Fruit fly (Drosophila melanogaster): ENCODE data around the gene CG18178.

The CG18178 gene

dm6 chr3L:9695647-9696046 is 23.3 kb downstream of the CG18178 start (continued):
- no peak for TF ChIP-seq CG1621 (tag; optimal IDR thresholded peaks at IDR 0.05)
- no peak for TF ChIP-seq cyc (GFP tag; optimal IDR thresholded peaks at IDR 0.05)
- TF ChIP-seq CG4318 (GFP tag; optimal IDR thresholded peaks at IDR 0.05) = peak; percentile 30
- TF ChIP-seq CG31627 (GFP tag; optimal IDR thresholded peaks at IDR 0.05) = no peak
- TF ChIP-seq achi (GFP tag; optimal IDR thresholded peaks at IDR 0.05) = peak; percentile 48
- no peak for TF ChIP-seq CG9139 (GFP tag; optimal IDR thresholded peaks at IDR 0.05)
- TF ChIP-seq Smox (GFP tag; optimal IDR thresholded peaks at IDR 0.05) = peak; percentile 18
- peak; percentile 34 for TF ChIP-seq CG15336 (GFP tag; IDR thresholded peaks at IDR 0.05)
- TF ChIP-seq esn (GFP tag; optimal IDR thresholded peaks at IDR 0.05) = peak; percentile 59
- TF ChIP-seq fkh (GFP tag; optimal IDR thresholded peaks at IDR 0.05) = no peak
- no peak for TF ChIP-seq Ets21C (GFP tag; optimal IDR thresholded peaks at IDR 0.05)
- TF ChIP-seq Ets96B (tag; optimal IDR thresholded peaks at IDR 0.05) = peak; percentile 21
- TF ChIP-seq spab (GFP tag; optimal IDR thresholded peaks at IDR 0.05) = peak; percentile 20
- TF ChIP-seq eg (GFP tag; IDR thresholded peaks at IDR 0.05) = peak; percentile 28; the same call in 1 of the 3 replicates
- no peak for TF ChIP-seq vri (GFP tag; optimal IDR thresholded peaks at IDR 0.05)
- peak; percentile 45; the same call in 1 of the 3 replicates for TF ChIP-seq CG8119 (GFP tag; IDR thresholded peaks at IDR 0.05)
- TF ChIP-seq CG6792 (GFP tag; optimal IDR thresholded peaks at IDR 0.05) = no peak

- no peak for TF ChIP-seq Eip78C (GFP tag)
- no peak for TF ChIP-seq CG11762 (GFP tag; optimal IDR thresholded peaks at IDR 0.05; ENCODE audit: insufficient read depth)
- TF ChIP-seq acj6 (GFP tag; optimal IDR thresholded peaks at IDR 0.05) = no peak
- TF ChIP-seq CG8319 (GFP tag; optimal IDR thresholded peaks at IDR 0.05) = no peak
- no peak for TF ChIP-seq CG15336 (GFP tag; IDR thresholded peaks at IDR 0.05)
- peak; percentile 7; the same call in 1 of the 3 replicates for TF ChIP-seq eg (GFP tag; IDR thresholded peaks at IDR 0.05)
- no peak for TF ChIP-seq Eip75B (GFP tag; optimal IDR thresholded peaks at IDR 0.05)
- TF ChIP-seq Sox15 (GFP tag; optimal IDR thresholded peaks at IDR 0.05) = no peak
- TF ChIP-seq Blimp-1 (GFP tag; optimal IDR thresholded peaks at IDR 0.05) = no peak
- TF ChIP-seq CG9139 (GFP tag; optimal IDR thresholded peaks at IDR 0.05) = no peak
- TF ChIP-seq cyc (GFP tag; optimal IDR thresholded peaks at IDR 0.05) = no peak
- TF ChIP-seq svp (GFP tag) = no peak
- TF ChIP-seq CG3032 (tag; optimal IDR thresholded peaks at IDR 0.05) = no peak
- TF ChIP-seq Ets21C (GFP tag; optimal IDR thresholded peaks at IDR 0.05) = no peak
- TF ChIP-seq OdsH (GFP tag; optimal IDR thresholded peaks at IDR 0.05) = no peak
- TF ChIP-seq achi (GFP tag; optimal IDR thresholded peaks at IDR 0.05) = no peak
- no peak for TF ChIP-seq CG4318 (GFP tag; optimal IDR thresholded peaks at IDR 0.05)
- TF ChIP-seq CG6808 (GFP tag; optimal IDR thresholded peaks at IDR 0.05) = peak; percentile 29
- no peak for TF ChIP-seq spab (GFP tag; optimal IDR thresholded peaks at IDR 0.05)
- peak; percentile 21 for TF ChIP-seq CG6854 (GFP tag; optimal IDR thresholded peaks at IDR 0.05)
- no peak for TF ChIP-seq CG11902 (GFP tag; optimal IDR thresholded peaks at IDR 0.05)
- no peak for TF ChIP-seq Lpt (GFP tag; optimal IDR thresholded peaks at IDR 0.05)
- no peak for TF ChIP-seq CG8119 (GFP tag; IDR thresholded peaks at IDR 0.05)
- TF ChIP-seq CG3919 (GFP tag; optimal IDR thresholded peaks at IDR 0.05) = no peak
These were observed 23.7 kb downstream of the CG18178 start for dm6 chr3L:9695242-9695641.

- TF ChIP-seq ss (GFP tag; optimal IDR thresholded peaks at IDR 0.05) (no peak), CG11902 (GFP tag; optimal IDR thresholded peaks at IDR 0.05) (no peak), CG6808 (GFP tag; optimal IDR thresholded peaks at IDR 0.05) (no peak), Eip93F (GFP tag; optimal IDR thresholded peaks at IDR 0.05) (no peak), achi (GFP tag; optimal IDR thresholded peaks at IDR 0.05) (no peak), eg (GFP tag; IDR thresholded peaks at IDR 0.05) (no peak), lz (GFP tag; optimal IDR thresholded peaks at IDR 0.05) (no peak), fd59A (GFP tag; optimal IDR thresholded peaks at IDR 0.05) (no peak), Blimp-1 (GFP tag; optimal IDR thresholded peaks at IDR 0.05) (no peak), vri (GFP tag; optimal IDR thresholded peaks at IDR 0.05) (no peak)
These were observed 24.1 kb downstream of the CG18178 start for dm6 chr3L:9694867-9695236.
